Fruit fly (Drosophila melanogaster) whole organism, embryonic: ENCODE results near the gene pnr.
A peak's percentile ranks its signal among the peaks of the same experiment; 100 is the strongest.

Experiments used
- CG11695 ChIP-seq: fragments of 200-800 bp; sonication (Bioruptor generic); IDR thresholded peaks from 3 replicates; pipeline ENCODE4 v1.3.6; 2022; ENCODE audit warnings: missing biosample characterization, missing genetic modification characterization
- CG13624 ChIP-seq: fragments of 200-800 bp; sonication (Bioruptor generic); optimal IDR thresholded peaks from 2 replicates; lab custom pipeline; 2016; ENCODE audit warnings: missing biosample characterization, missing genetic modification characterization
- CG14014 ChIP-seq: fragments of 200-800 bp; sonication (Bioruptor generic); IDR thresholded peaks from 2 replicates; pipeline ENCODE4 v1.3.6; 2022; ENCODE audit warnings: missing biosample characterization, missing genetic modification characterization
- CG14710 ChIP-seq: fragments of 200-800 bp; sonication (Bioruptor generic); optimal IDR thresholded peaks from 3 replicates; lab custom pipeline; 2019; ENCODE audit warnings: missing biosample characterization, mild to moderate bottlenecking, missing genetic modification characterization, moderate library complexity
- CG17328 ChIP-seq: fragments of 200-800 bp; sonication (Bioruptor generic); IDR thresholded peaks from 2 replicates; pipeline ENCODE4 v1.3.6; 2022; ENCODE audit warnings: missing biosample characterization, missing genetic modification characterization
- CG1792 ChIP-seq: fragments of 200-800 bp; sonication (Bioruptor generic); optimal IDR thresholded peaks from 2 replicates; lab custom pipeline; 2016; ENCODE audit warnings: missing biosample characterization, missing genetic modification characterization
- CG18599 ChIP-seq: fragments of 200-800 bp; sonication (Bioruptor generic); optimal IDR thresholded peaks from 3 replicates; lab custom pipeline; 2017; ENCODE audit warnings: missing biosample characterization, missing genetic modification characterization, mild to moderate bottlenecking, moderate library complexity, missing genetic modification reagents
- CG3163 ChIP-seq: fragments of 200-800 bp; sonication (Bioruptor generic); optimal IDR thresholded peaks from 3 replicates; lab custom pipeline; 2016; ENCODE audit warnings: missing biosample characterization, missing genetic modification characterization
- CG32767 ChIP-seq: fragments of 200-800 bp; sonication (Bioruptor generic); IDR thresholded peaks from 2 replicates; pipeline ENCODE4 v1.3.6; 2022; ENCODE audit warnings: missing biosample characterization, missing genetic modification characterization
- CG42726 ChIP-seq: fragments of 200-800 bp; sonication (Bioruptor generic); IDR thresholded peaks from 2 replicates; pipeline ENCODE4 v1.3.6; 2022; ENCODE audit warnings: missing biosample characterization, missing genetic modification characterization; ENCODE audit not compliant: partially characterized antibody
- CG5245 ChIP-seq: fragments of 200-800 bp; sonication (Bioruptor generic); optimal IDR thresholded peaks from 3 replicates; lab custom pipeline; 2016; ENCODE audit warnings: missing biosample characterization, missing genetic modification characterization
- CG6683 ChIP-seq: fragments of 200-800 bp; sonication (Bioruptor generic); optimal IDR thresholded peaks from 2 replicates; lab custom pipeline; 2017; ENCODE audit warnings: missing biosample characterization, mild to moderate bottlenecking, missing genetic modification characterization, missing genetic modification reagents
- CG9609 ChIP-seq: fragments of 200-800 bp; sonication (Bioruptor generic); optimal IDR thresholded peaks from 3 replicates; lab custom pipeline; 2016; ENCODE audit warnings: missing biosample characterization, missing genetic modification characterization
- Chrac-16 ChIP-seq: fragments of 200-800 bp; sonication (Bioruptor generic); optimal IDR thresholded peaks from 3 replicates; lab custom pipeline; 2016; ENCODE audit warnings: missing biosample characterization, missing genetic modification characterization
- CrebB ChIP-seq: fragments of 200-800 bp; sonication (Bioruptor generic); optimal IDR thresholded peaks from 3 replicates; lab custom pipeline; 2018; ENCODE audit warnings: missing biosample characterization, mild to moderate bottlenecking, missing genetic modification characterization
- H2.0 ChIP-seq: fragments of 200-800 bp; sonication (Bioruptor generic); IDR thresholded peaks from 2 replicates; pipeline ENCODE4 v1.3.6; 2022; ENCODE audit warnings: missing biosample characterization, missing genetic modification characterization
- Hr39 ChIP-seq: fragments of >200 bp; optimal IDR thresholded peaks from 2 replicates; lab custom pipeline; 2017
- Kr ChIP-seq: fragments of 200-800 bp; sonication (Bioruptor generic); optimal IDR thresholded peaks from 2 replicates; lab custom pipeline; 2017; ENCODE audit warnings: missing biosample characterization, mild to moderate bottlenecking, missing genetic modification characterization
- Lhr ChIP-seq: fragments of 200-800 bp; sonication (Bioruptor generic); optimal IDR thresholded peaks from 3 replicates; lab custom pipeline; 2017; ENCODE audit warnings: mild to moderate bottlenecking, missing biosample characterization, missing genetic modification reagents, missing genetic modification characterization
- MBD-R2 ChIP-seq: fragments of 200-800 bp; sonication (Bioruptor generic); IDR thresholded peaks from 2 replicates; pipeline ENCODE4 v1.3.6; 2022; ENCODE audit warnings: missing biosample characterization, missing genetic modification characterization
- MESR4 ChIP-seq: fragments of 200-800 bp; sonication (Bioruptor generic); optimal IDR thresholded peaks from 2 replicates; lab custom pipeline; 2018; ENCODE audit warnings: missing biosample characterization, mild to moderate bottlenecking, missing genetic modification characterization, moderate library complexity
- Max ChIP-seq: fragments of 200-800 bp; sonication (Bioruptor generic); optimal IDR thresholded peaks from 2 replicates; lab custom pipeline; 2016; ENCODE audit warnings: missing biosample characterization, mild to moderate bottlenecking, missing genetic modification characterization
- Nf-YB ChIP-seq: fragments of 200-800 bp; sonication (Bioruptor generic); optimal IDR thresholded peaks from 3 replicates; lab custom pipeline; 2019; ENCODE audit warnings: missing biosample characterization, mild to moderate bottlenecking, missing genetic modification characterization, moderate library complexity
- Nf-YC ChIP-seq: fragments of 200-800 bp; optimal IDR thresholded peaks from 3 replicates; lab custom pipeline; 2019; ENCODE audit warnings: missing biosample characterization, mild to moderate bottlenecking, missing genetic modification characterization, moderate library complexity
- NfI ChIP-seq: fragments of 200-800 bp; sonication (Bioruptor generic); optimal IDR thresholded peaks from 3 replicates; lab custom pipeline; 2018; ENCODE audit warnings: missing biosample characterization, mild to moderate bottlenecking, missing genetic modification characterization, moderate library complexity
- PHDP ChIP-seq: fragments of 200-800 bp; sonication (Bioruptor generic); optimal IDR thresholded peaks from 3 replicates; lab custom pipeline; 2018; ENCODE audit warnings: missing biosample characterization, mild to moderate bottlenecking, missing genetic modification characterization, moderate library complexity
- Rfx ChIP-seq: fragments of 200-800 bp; sonication (Bioruptor generic); IDR thresholded peaks from 2 replicates; pipeline ENCODE4 v1.3.6; 2022; ENCODE audit warnings: missing biosample characterization, missing genetic modification characterization
- Taf1 ChIP-seq: fragments of 200-800 bp; sonication (Bioruptor generic); IDR thresholded peaks from 2 replicates; pipeline ENCODE4 v1.3.6; 2022; ENCODE audit warnings: missing biosample characterization, missing genetic modification characterization
- br ChIP-seq: fragments of >200 bp; optimal IDR thresholded peaks from 2 replicates; lab custom pipeline; 2017
- bsh ChIP-seq, 2 experiments: fragments of 200-800 bp; sonication (Bioruptor generic); optimal IDR thresholded peaks; 2 replicates each; lab custom pipeline; 2017 to 2018; ENCODE audit warnings: mild to moderate bottlenecking in 2 of 2, missing biosample characterization in 2 of 2, missing genetic modification characterization in 2 of 2, moderate library complexity in 1 of 2
- chinmo ChIP-seq: fragments of 200-800 bp; sonication (Bioruptor generic); IDR thresholded peaks from 4 replicates; pipeline ENCODE4 v1.3.6; 2022; ENCODE audit warnings: missing biosample characterization, missing genetic modification characterization; ENCODE audit not compliant: partially characterized antibody
- dan ChIP-seq: fragments of 200-800 bp; sonication (Bioruptor generic); IDR thresholded peaks from 2 replicates; pipeline ENCODE4 v1.3.6; 2022; ENCODE audit warnings: missing biosample characterization, missing genetic modification characterization
- danr ChIP-seq: fragments of 200-800 bp; sonication (Bioruptor generic); IDR thresholded peaks from 2 replicates; pipeline ENCODE4 v1.3.6; 2022; ENCODE audit warnings: missing biosample characterization, missing genetic modification characterization
- emc ChIP-seq: fragments of 200-800 bp; sonication (Bioruptor generic); optimal IDR thresholded peaks from 2 replicates; lab custom pipeline; 2016; ENCODE audit warnings: missing biosample characterization, missing genetic modification characterization
- fd3F ChIP-seq: fragments of 200-800 bp; sonication (Bioruptor generic); optimal IDR thresholded peaks from 2 replicates; lab custom pipeline; 2018; ENCODE audit warnings: missing biosample characterization, mild to moderate bottlenecking, missing genetic modification characterization, moderate library complexity
- h ChIP-seq: fragments of >200 bp; optimal IDR thresholded peaks from 2 replicates; lab custom pipeline; 2017
- her ChIP-seq: fragments of 200-800 bp; sonication (Bioruptor generic); optimal IDR thresholded peaks from 2 replicates; lab custom pipeline; 2016; ENCODE audit warnings: missing biosample characterization, missing genetic modification characterization
- jing ChIP-seq: fragments of 200-800 bp; sonication (Bioruptor generic); optimal IDR thresholded peaks from 2 replicates; lab custom pipeline; 2018; ENCODE audit warnings: missing biosample characterization, mild to moderate bottlenecking, missing genetic modification characterization
- kah ChIP-seq: fragments of 200-800 bp; sonication (Bioruptor generic); optimal IDR thresholded peaks from 2 replicates; lab custom pipeline; 2018; ENCODE audit warnings: missing biosample characterization, mild to moderate bottlenecking, missing genetic modification characterization
- klu ChIP-seq: fragments of 200-800 bp; sonication (Bioruptor generic); IDR thresholded peaks from 2 replicates; pipeline ENCODE4 v1.3.6; 2022; ENCODE audit warnings: missing biosample characterization, missing genetic modification characterization
- pho ChIP-seq: fragments of 200-800 bp; sonication (Bioruptor generic); optimal IDR thresholded peaks from 2 replicates; lab custom pipeline; 2016; ENCODE audit warnings: missing biosample characterization, missing genetic modification characterization
- pum ChIP-seq: fragments of 200-800 bp; sonication (Bioruptor generic); optimal IDR thresholded peaks from 2 replicates; lab custom pipeline; 2016; ENCODE audit warnings: missing biosample characterization, missing genetic modification characterization
- sd ChIP-seq: fragments of 200-800 bp; sonication (Bioruptor generic); optimal IDR thresholded peaks from 3 replicates; lab custom pipeline; 2018; ENCODE audit warnings: missing biosample characterization, mild to moderate bottlenecking, missing genetic modification characterization, moderate library complexity
- sim ChIP-seq: fragments of 200-800 bp; sonication (Bioruptor generic); IDR thresholded peaks from 2 replicates; pipeline ENCODE4 v1.3.6; 2022; ENCODE audit warnings: missing biosample characterization, missing genetic modification characterization
- sisA ChIP-seq: fragments of 200-800 bp; sonication (Bioruptor generic); IDR thresholded peaks from 2 replicates; pipeline ENCODE4 v1.3.6; 2022; ENCODE audit warnings: missing biosample characterization, missing genetic modification characterization
- ssp ChIP-seq: fragments of 200-800 bp; sonication (Bioruptor generic); IDR thresholded peaks from 2 replicates; pipeline ENCODE4 v1.3.6; 2022; ENCODE audit warnings: missing biosample characterization, missing genetic modification characterization
- stc ChIP-seq: fragments of 200-800 bp; sonication (Bioruptor generic); IDR thresholded peaks from 2 replicates; pipeline ENCODE4 v1.3.6; 2022; ENCODE audit warnings: missing biosample characterization, missing genetic modification characterization
- tgo ChIP-seq: fragments of 200-800 bp; sonication (Bioruptor generic); IDR thresholded peaks from 3 replicates; pipeline ENCODE4 v1.3.6; 2022; ENCODE audit warnings: missing biosample characterization, missing genetic modification characterization
- zen ChIP-seq: fragments of 200-800 bp; sonication (Bioruptor generic); optimal IDR thresholded peaks from 3 replicates; lab custom pipeline; 2018; ENCODE audit warnings: missing biosample characterization, mild to moderate bottlenecking, missing genetic modification characterization, moderate library complexity

pnr gene

DNA sequence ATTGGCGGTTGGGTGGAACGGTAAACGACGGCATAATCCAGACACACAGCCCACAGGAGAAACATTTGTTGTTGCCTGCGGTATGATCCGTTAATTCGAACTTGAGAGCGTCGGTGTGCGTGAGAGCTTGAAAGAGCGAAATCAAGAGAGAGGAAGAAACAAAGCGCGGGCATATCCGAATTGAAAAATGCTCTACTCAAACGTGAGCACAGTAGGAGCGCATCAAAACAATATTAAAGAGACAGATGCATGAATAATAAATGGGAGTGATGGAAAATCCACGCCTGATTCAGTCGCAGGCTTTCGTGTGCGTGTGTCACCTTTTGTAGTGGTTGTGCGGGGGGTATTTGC, 25.4 kb downstream of the pnr start (continued):
- TF ChIP-seq jing (no peak), Nf-YC (tag; lab: Kevin White, UChicago) (no peak), Taf1 (no peak), CG11695 (GFP tag; lab: Robert Waterston, UW) (0 out of 3 replicates have a peak, but pooled peaks have one; percentile 37), zen (no peak), CG5245 (GFP tag; lab: Kevin White, UChicago) (no peak), sisA (peak; percentile 28; the same call in 1 of the 2 replicates), ssp (GFP tag; lab: Robert Waterston, UW) (no peak), Nf-YB (GFP tag; lab: Kevin White, UChicago) (no peak), her (GFP tag; lab: Kevin White, UChicago) (no peak), CG1792 (no peak), CG17328 (GFP tag; lab: Robert Waterston, UW) (no peak), sd (tag; lab: Kevin White, UChicago) (no peak), H2.0 (GFP tag; lab: Robert Waterston, UW) (no peak), Max (GFP tag; lab: Kevin White, UChicago) (no peak), danr (GFP tag; lab: Robert Waterston, UW) (no peak), h (lab: Kevin White, UChicago) (no peak), Kr (GFP tag; lab: Kevin White, UChicago) (no peak), CrebB (tag; lab: Kevin White, UChicago) (no peak), MESR4 (no peak), pho (no peak), klu (GFP tag; lab: Robert Waterston, UW) (no peak), MBD-R2 (GFP tag; lab: Robert Waterston, UW) (no peak), chinmo (0 out of 4 replicates have a peak, but pooled peaks have one; percentile 62), CG18599 (GFP tag; lab: Kevin White, UChicago) (no peak), tgo (GFP tag; lab: Robert Waterston, UW) (peak; percentile 13; the same call in 1 of the 3 replicates), NfI (GFP tag; lab: Kevin White, UChicago) (peak; percentile 2), CG32767 (GFP tag; lab: Robert Waterston, UW) (no peak), dan (no peak), kah (GFP tag; lab: Kevin White, UChicago) (no peak), pum (no peak), CG14014 (GFP tag; lab: Robert Waterston, UW) (no peak), bsh (GFP tag; optimal IDR thresholded peaks at IDR 0.05; lab: Kevin White, UChicago) (no peak), fd3F (GFP tag; lab: Kevin White, UChicago) (no peak), CG3163 (GFP tag; lab: Kevin White, UChicago) (peak; percentile 75), Lhr (GFP tag; lab: Kevin White, UChicago) (no peak), CG42726 (GFP tag; lab: Robert Waterston, UW) (no peak), Chrac-16 (GFP tag; lab: Kevin White, UChicago) (peak; percentile 17), Rfx (peak; percentile 31; the same call in 1 of the 2 replicates), CG14710 (tag; lab: Kevin White, UChicago) (no peak), CG13624 (GFP tag; lab: Kevin White, UChicago) (peak; percentile 4), CG9609 (GFP tag; lab: Kevin White, UChicago) (no peak), stc (GFP tag; lab: Robert Waterston, UW) (no peak)

DNA sequence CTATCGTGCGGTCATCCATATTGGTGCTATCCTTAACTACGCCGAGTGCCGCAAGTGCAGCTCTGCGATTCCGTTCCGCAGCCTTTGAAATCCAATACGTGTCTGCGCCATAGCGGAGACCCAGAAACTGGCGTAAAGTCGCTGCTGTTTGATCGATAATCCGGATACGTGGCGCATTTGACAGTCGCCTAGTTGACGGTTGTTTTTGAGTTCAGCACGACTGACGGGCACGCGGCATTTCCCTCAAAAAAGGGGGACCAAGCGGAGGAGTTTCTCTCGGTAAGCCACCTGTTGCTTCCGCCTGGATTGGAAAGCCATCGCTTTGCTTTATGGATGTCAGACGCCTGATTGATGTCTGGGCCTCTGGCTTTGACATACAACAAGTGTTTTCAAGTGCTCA, 41.6 kb downstream of the pnr start, which contains the start of gene CG10185:
Gene CG10185 (minus strand): TSS at position 101 of the 400 bp plus-strand sequence.
- TF ChIP-seq Hr39 (lab: Kevin White, UChicago), result no peak
- no peak for TF ChIP-seq br
- no peak for TF ChIP-seq sim (GFP tag; lab: Robert Waterston, UW)
- TF ChIP-seq pho, result no peak
- no peak for TF ChIP-seq PHDP (tag; lab: Kevin White, UChicago)
- no peak for TF ChIP-seq CG6683 (GFP tag; lab: Kevin White, UChicago)
- no peak for TF ChIP-seq Lhr (GFP tag; lab: Kevin White, UChicago)
- no peak for TF ChIP-seq emc (GFP tag; lab: Kevin White, UChicago)
